Worm (Caenorhabditis elegans) whole organism, L3 larva: ENCODE results near the gene mrps-24.

Experiments
- R02D3.7 ChIP-seq: fragments of 150-350 bp; optimal IDR thresholded peaks from 2 replicates; lab custom pipeline; 2014; ENCODE audit warnings: missing biosample characterization, missing genetic modification characterization
- ZK546.5 ChIP-seq: sonication (generic microtip); optimal IDR thresholded peaks from 2 replicates; lab custom pipeline; 2017; ENCODE audit warnings: missing biosample characterization, missing genetic modification characterization
- ama-1 ChIP-seq: fragments of 150-350 bp; optimal IDR thresholded peaks from 2 replicates; lab custom pipeline; 2018
- ceh-16 ChIP-seq: sonication (generic microtip); optimal IDR thresholded peaks from 2 replicates; lab custom pipeline; 2017; ENCODE audit warnings: missing biosample characterization, missing genetic modification characterization
- ceh-82 ChIP-seq: fragments of 150-350 bp; optimal IDR thresholded peaks from 2 replicates; lab custom pipeline; 2014; ENCODE audit warnings: missing biosample characterization, missing genetic modification characterization
- ceh-9 ChIP-seq: sonication (generic microtip); optimal IDR thresholded peaks from 2 replicates; lab custom pipeline; 2018; ENCODE audit warnings: missing biosample characterization, missing genetic modification characterization
- egl-27 ChIP-seq: sonication (generic microtip); optimal IDR thresholded peaks from 4 replicates; lab custom pipeline; 2017; ENCODE audit warnings: missing biosample characterization, missing genetic modification reagents, missing genetic modification characterization
- egl-5 ChIP-seq: fragments of 150-350 bp; optimal IDR thresholded peaks from 2 replicates; lab custom pipeline; 2017; ENCODE audit warnings: missing biosample characterization, missing genetic modification reagents, missing genetic modification characterization, inconsistent platforms
- elt-2 ChIP-seq: sonication (generic microtip); optimal IDR thresholded peaks from 2 replicates; lab custom pipeline; 2016; ENCODE audit warnings: missing genetic modification reagents, mild to moderate bottlenecking, missing genetic modification characterization, missing compliant biosample characterization
- eor-1 ChIP-seq, 2 experiments: fragments of 150-350 bp; optimal IDR thresholded peaks; 2 replicates each; lab custom pipeline; 2014 to 2018; ENCODE audit warnings: missing biosample characterization in 2 of 2, missing genetic modification characterization in 2 of 2
- fkh-2 ChIP-seq: fragments of 150-350 bp; optimal IDR thresholded peaks from 2 replicates; lab custom pipeline; 2014; ENCODE audit warnings: missing biosample characterization, missing genetic modification reagents, missing genetic modification characterization
- jun-1 ChIP-seq: fragments of 150-350 bp; optimal IDR thresholded peaks from 2 replicates; lab custom pipeline; 2014; ENCODE audit warnings: missing biosample characterization, missing genetic modification reagents, missing genetic modification characterization
- lin-15B ChIP-seq: fragments of 150-350 bp; optimal IDR thresholded peaks from 2 replicates; lab custom pipeline; 2014; ENCODE audit warnings: missing biosample characterization, missing genetic modification characterization
- lin-39 ChIP-seq: fragments of 150-350 bp; optimal IDR thresholded peaks from 2 replicates; lab custom pipeline; 2018; ENCODE audit warnings: missing biosample characterization, missing genetic modification reagents, missing genetic modification characterization
- mdl-1 ChIP-seq: fragments of 150-350 bp; optimal IDR thresholded peaks from 2 replicates; lab custom pipeline; 2014; ENCODE audit warnings: missing biosample characterization, missing genetic modification characterization
- nhr-11 ChIP-seq: fragments of 150-350 bp; optimal IDR thresholded peaks from 2 replicates; lab custom pipeline; 2014; ENCODE audit warnings: missing biosample characterization, missing genetic modification characterization
- nhr-23 ChIP-seq: fragments of 150-350 bp; optimal IDR thresholded peaks from 2 replicates; lab custom pipeline; 2014; ENCODE audit warnings: missing biosample characterization, missing genetic modification reagents, missing genetic modification characterization
- nhr-237 ChIP-seq: fragments of 150-350 bp; optimal IDR thresholded peaks from 2 replicates; lab custom pipeline; 2014; ENCODE audit warnings: missing biosample characterization, missing genetic modification characterization
- nhr-25 ChIP-seq: sonication (generic microtip); optimal IDR thresholded peaks from 2 replicates; lab custom pipeline; 2017; ENCODE audit warnings: missing biosample characterization, missing genetic modification characterization
- nhr-43 ChIP-seq: sonication (generic microtip); optimal IDR thresholded peaks from 2 replicates; lab custom pipeline; 2016; ENCODE audit warnings: mild to moderate bottlenecking, missing genetic modification characterization, missing compliant biosample characterization; ENCODE audit not compliant: poor library complexity, severe bottlenecking
- nhr-67 ChIP-seq: fragments of 150-350 bp; optimal IDR thresholded peaks from 2 replicates; lab custom pipeline; 2014; ENCODE audit warnings: missing biosample characterization, missing genetic modification characterization
- nhr-77 ChIP-seq: fragments of 150-350 bp; optimal IDR thresholded peaks from 2 replicates; lab custom pipeline; 2014; ENCODE audit warnings: missing biosample characterization, missing genetic modification characterization
- pqm-1 ChIP-seq: fragments of 150-350 bp; optimal IDR thresholded peaks from 2 replicates; lab custom pipeline; 2017; ENCODE audit warnings: missing biosample characterization, missing genetic modification characterization, inconsistent platforms
- skn-1 ChIP-seq: fragments of 150-350 bp; optimal IDR thresholded peaks from 2 replicates; lab custom pipeline; 2014; ENCODE audit warnings: missing biosample characterization, missing genetic modification characterization
- tbx-2 ChIP-seq: sonication (generic microtip); optimal IDR thresholded peaks from 2 replicates; lab custom pipeline; 2016; ENCODE audit warnings: mild to moderate bottlenecking, missing genetic modification characterization, missing compliant biosample characterization
- unc-62 ChIP-seq: fragments of 150-350 bp; sonication (generic microtip); optimal IDR thresholded peaks from 4 replicates; lab custom pipeline; 2014; ENCODE audit warnings: missing biosample characterization, missing genetic modification reagents, missing genetic modification characterization
- zag-1 ChIP-seq: fragments of 150-350 bp; optimal IDR thresholded peaks from 2 replicates; lab custom pipeline; 2014; ENCODE audit warnings: missing biosample characterization, missing genetic modification characterization
- ztf-11 ChIP-seq: fragments of 150-350 bp; optimal IDR thresholded peaks from 2 replicates; lab custom pipeline; 2014; ENCODE audit warnings: missing biosample characterization, missing genetic modification characterization
- ztf-4 ChIP-seq: fragments of 150-350 bp; optimal IDR thresholded peaks from 2 replicates; lab custom pipeline; 2014; ENCODE audit warnings: missing biosample characterization, missing genetic modification characterization

The mrps-24 gene

DNA sequence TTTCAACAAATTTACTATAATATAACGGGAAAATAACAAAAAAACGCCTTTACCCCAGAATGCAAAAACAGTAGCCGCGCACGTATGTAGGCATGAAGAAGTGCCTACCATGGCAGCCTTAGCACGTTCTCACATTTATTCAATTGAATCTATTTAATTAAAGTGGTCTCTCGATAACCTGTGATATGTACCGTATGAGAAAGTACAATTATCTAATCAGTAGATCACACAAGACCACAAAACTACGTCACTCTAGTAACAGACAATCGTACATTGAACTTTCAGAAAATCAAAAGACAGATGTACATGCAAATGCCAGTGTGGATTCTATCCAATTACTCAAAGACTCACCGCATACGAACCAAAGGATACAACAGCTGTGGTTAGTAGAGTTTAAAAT is 2.4 kb downstream of the mrps-24 start:
- TF ChIP-seq pqm-1 (tag; lab: Kevin White, UChicago) = peak; percentile 41
- no peak for TF ChIP-seq nhr-77 (tag; lab: Kevin White, UChicago)
- peak; percentile 59 for TF ChIP-seq elt-2 (tag; lab: Kevin White, UChicago)

DNA sequence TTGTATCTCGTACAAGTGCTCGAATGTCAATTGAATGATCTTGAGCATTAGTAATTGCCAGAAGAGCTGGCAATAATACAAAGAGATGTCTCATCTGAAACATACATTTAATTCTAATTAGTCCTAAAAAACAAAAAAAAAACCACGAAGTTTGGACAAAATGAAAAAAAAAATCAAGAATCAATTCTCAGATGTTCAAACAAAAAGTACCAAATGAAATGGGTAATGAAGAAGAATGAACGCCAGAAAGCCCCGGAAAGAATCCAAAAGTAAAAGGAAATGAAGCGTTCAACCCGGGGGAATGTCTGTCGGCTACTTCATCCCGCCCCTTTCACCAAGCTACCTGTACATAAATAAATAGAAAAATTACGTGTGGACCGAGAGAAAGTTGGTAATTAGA is 8.1 kb downstream of the mrps-24 start, which contains the start of gene F33D4.6:
Gene F33D4.6, minus strand, starts transcription at position 101 of the 400 bp plus-strand sequence.
- TF ChIP-seq ceh-9 (tag; lab: Kevin White, UChicago) (no peak), nhr-43 (tag; lab: Kevin White, UChicago) (no peak), tbx-2 (no peak), R02D3.7 (tag; lab: Kevin White, UChicago) (no peak), ztf-4 (tag; lab: Kevin White, UChicago) (no peak), zag-1 (tag; lab: Kevin White, UChicago) (no peak), lin-15B (tag; lab: Kevin White, UChicago) (no peak), egl-5 (tag; lab: Kevin White, UChicago) (no peak), nhr-23 (tag; lab: Kevin White, UChicago) (no peak), mdl-1 (tag; lab: Kevin White, UChicago) (no peak), skn-1 (no peak), lin-39 (tag; lab: Kevin White, UChicago) (no peak), nhr-77 (tag; lab: Kevin White, UChicago) (no peak), ama-1 (no peak), ceh-82 (tag; lab: Kevin White, UChicago) (no peak), ZK546.5 (tag; lab: Kevin White, UChicago) (no peak), elt-2 (tag; lab: Kevin White, UChicago) (no peak), nhr-67 (tag; lab: Kevin White, UChicago) (no peak)

- peak; percentile 53 for TF ChIP-seq egl-5 (tag; lab: Kevin White, UChicago)
- TF ChIP-seq nhr-25 (tag; lab: Kevin White, UChicago) = no peak
- no peak for TF ChIP-seq nhr-23 (tag; lab: Kevin White, UChicago)
- TF ChIP-seq unc-62 (GFP tag; lab: Kevin White, UChicago) = no peak
Observed at ce11 chrIV:7722806-7723205, 13.0 kb downstream of the mrps-24 start, which contains the start of gene C50F7.6. TSS of gene C50F7.6 (minus strand) at chrIV:7723199.

DNA sequence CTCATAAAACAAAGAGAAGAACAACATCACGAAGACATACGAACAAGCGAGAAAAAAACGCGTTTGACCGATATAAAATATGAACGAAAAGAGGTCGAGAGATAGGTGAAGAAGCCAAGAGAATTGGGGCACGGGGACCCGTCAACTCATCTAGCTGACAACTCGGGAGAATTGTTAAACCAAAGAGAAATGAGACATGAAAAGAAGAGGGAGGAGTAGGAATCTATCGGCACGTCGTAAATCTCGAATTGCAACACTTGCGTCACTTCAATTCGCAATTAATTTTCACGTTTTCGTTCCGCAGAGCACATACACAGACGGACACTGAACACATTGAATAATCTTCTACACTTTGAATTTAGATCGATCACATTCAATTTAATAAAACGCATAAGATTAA is 13.7 kb downstream of the mrps-24 start:
- TF ChIP-seq egl-5 (tag; lab: Kevin White, UChicago) = peak; percentile 76
- no peak for TF ChIP-seq ztf-11 (tag; lab: Kevin White, UChicago)

DNA sequence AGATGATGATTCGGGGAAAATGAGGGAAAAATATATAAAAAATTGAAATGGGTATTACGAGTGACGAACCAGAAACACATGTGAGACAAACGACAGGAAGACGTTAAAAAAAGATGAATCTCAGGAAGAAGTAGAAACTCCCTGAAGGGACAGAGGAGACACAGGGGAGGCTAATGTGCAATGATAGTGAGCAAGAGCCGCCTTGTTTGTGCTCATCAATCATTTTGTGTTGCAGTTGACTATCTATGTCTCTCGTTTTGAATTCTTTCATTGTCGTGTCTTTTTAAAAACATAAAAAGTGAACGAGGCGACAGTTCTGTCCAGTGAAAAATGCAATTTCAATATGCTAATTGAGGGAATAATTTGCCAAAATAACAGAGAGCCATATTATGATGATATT is 15.1 kb downstream of the mrps-24 start:
- no peak for TF ChIP-seq nhr-43 (tag; lab: Kevin White, UChicago)
- no peak for TF ChIP-seq pqm-1 (tag; lab: Kevin White, UChicago)
- no peak for TF ChIP-seq ceh-9 (tag; lab: Kevin White, UChicago)
- peak; percentile 73 for TF ChIP-seq lin-39 (tag; lab: Kevin White, UChicago)
- no peak for TF ChIP-seq lin-15B (tag; lab: Kevin White, UChicago)
- TF ChIP-seq mdl-1 (tag; lab: Kevin White, UChicago) = no peak
- no peak for TF ChIP-seq nhr-237 (tag; lab: Kevin White, UChicago)

ce11 chrIV:7726325-7726724 is 16.5 kb downstream of the mrps-24 start, which contains the start of gene C50F7.5:
TSS of gene C50F7.5 (plus strand) at chrIV:7726719.
- TF ChIP-seq elt-2 (tag; lab: Kevin White, UChicago) = peak; percentile 56
- TF ChIP-seq egl-27 (tag; lab: Kevin White, UChicago) = no peak
- no peak for TF ChIP-seq nhr-67 (tag; lab: Kevin White, UChicago)
- TF ChIP-seq ceh-16 = no peak
- TF ChIP-seq pqm-1 (tag; lab: Kevin White, UChicago) = peak; percentile 8

DNA sequence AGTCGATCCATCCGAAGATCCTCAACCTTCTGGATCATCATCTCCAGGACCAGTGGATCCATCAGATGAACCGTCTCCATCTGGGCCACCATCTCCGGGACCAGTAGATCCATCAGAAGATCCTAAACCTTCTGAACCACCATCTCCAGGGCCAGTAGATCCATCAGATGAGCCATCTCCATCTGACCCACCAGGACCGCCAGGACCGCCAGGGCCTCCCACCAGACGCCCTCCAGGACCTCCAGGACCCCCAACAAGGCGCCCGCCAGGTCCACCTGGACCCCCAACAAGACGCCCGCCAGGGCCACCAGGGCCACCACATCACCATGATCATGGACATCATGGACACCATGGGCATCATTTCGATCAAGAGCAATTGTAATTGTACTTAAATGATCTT is 17.4 kb downstream of the mrps-24 start:
- TF ChIP-seq fkh-2 (tag; lab: Kevin White, UChicago) (no peak), nhr-67 (tag; lab: Kevin White, UChicago) (no peak), jun-1 (tag; lab: Kevin White, UChicago) (no peak), ceh-82 (tag; lab: Kevin White, UChicago) (no peak), nhr-11 (tag; lab: Kevin White, UChicago) (no peak), ceh-9 (tag; lab: Kevin White, UChicago) (no peak), skn-1 (no peak), ZK546.5 (tag; lab: Kevin White, UChicago) (no peak), eor-1 (tag; optimal IDR thresholded peaks at IDR 0.05; lab: Kevin White, UChicago) (no peak)
